Fruit fly (Drosophila melanogaster): ENCODE results near the gene Dci.

The Dci gene

dm6 chr3L:805642-806218 lies 45.4 kb upstream of the Dci start (continued):
- no peak for TF ChIP-seq Bteb2 (GFP tag; optimal IDR thresholded peaks at IDR 0.05)
- TF ChIP-seq CG13123 (GFP tag; optimal IDR thresholded peaks at IDR 0.05) = no peak
- TF ChIP-seq CG3281 (GFP tag; optimal IDR thresholded peaks at IDR 0.05) = peak; percentile 51
- TF ChIP-seq zfh1 (GFP tag; IDR thresholded peaks at IDR 0.05) = peak; percentile 80
- TF ChIP-seq CG31441 (GFP tag; IDR thresholded peaks at IDR 0.05) = peak; percentile 68
- no peak for TF ChIP-seq Myb (GFP tag; optimal IDR thresholded peaks at IDR 0.05)
- TF ChIP-seq gsb-n (tag; optimal IDR thresholded peaks at IDR 0.05) = peak; percentile 48
- TF ChIP-seq rib (GFP tag; IDR thresholded peaks at IDR 0.05) = no peak
- TF ChIP-seq chm (GFP tag; IDR thresholded peaks at IDR 0.05) = 0 out of 2 replicates have a peak, but pooled peaks have one; percentile 26
- TF ChIP-seq CG5245 (GFP tag; optimal IDR thresholded peaks at IDR 0.05) = peak; percentile 43
- peak; percentile 39; the same call in 1 of the 2 replicates for TF ChIP-seq E2f1 (GFP tag; IDR thresholded peaks at IDR 0.05)
- no peak for TF ChIP-seq HLH54F (GFP tag; optimal IDR thresholded peaks at IDR 0.05)
- peak; percentile 68 for TF ChIP-seq CG6689 (GFP tag; IDR thresholded peaks at IDR 0.05)
- TF ChIP-seq ato (GFP tag; IDR thresholded peaks at IDR 0.05; ENCODE audit: partially characterized antibody) = no peak
- TF ChIP-seq CG4424 (GFP tag; optimal IDR thresholded peaks at IDR 0.05) = peak; percentile 71
- peak; percentile 71 for TF ChIP-seq CG9727 (GFP tag; optimal IDR thresholded peaks at IDR 0.05)
- TF ChIP-seq CG34422 (GFP tag; IDR thresholded peaks at IDR 0.05) = peak; percentile 72; the same call in 2 of the 3 replicates
- peak; percentile 83 for TF ChIP-seq ara (GFP tag; IDR thresholded peaks at IDR 0.05)

- no peak for TF ChIP-seq CG10209 (GFP tag; optimal IDR thresholded peaks at IDR 0.05)
- no peak for TF ChIP-seq CG2199 (GFP tag; IDR thresholded peaks at IDR 0.05)
- no peak for TF ChIP-seq Nf-YA (GFP tag; IDR thresholded peaks at IDR 0.05)
- TF ChIP-seq CG3163 (GFP tag; optimal IDR thresholded peaks at IDR 0.05) = no peak
- TF ChIP-seq inv (GFP tag; IDR thresholded peaks at IDR 0.05; ENCODE audit: partially characterized antibody) = no peak
- no peak for TF ChIP-seq Spps (tag; optimal IDR thresholded peaks at IDR 0.05)
- TF ChIP-seq CG5953 (GFP tag; IDR thresholded peaks at IDR 0.05) = no peak
- no peak for TF ChIP-seq grn (GFP tag; optimal IDR thresholded peaks at IDR 0.05)
- no peak for TF ChIP-seq CG7556 (GFP tag; optimal IDR thresholded peaks at IDR 0.05)
- TF ChIP-seq pros (GFP tag; optimal IDR thresholded peaks at IDR 0.05) = no peak
- TF ChIP-seq lilli (GFP tag; optimal IDR thresholded peaks at IDR 0.05) = no peak
- no peak for TF ChIP-seq tio (GFP tag; optimal IDR thresholded peaks at IDR 0.05)
Measured at dm6 chr3L:807456-807855, 43.7 kb upstream of the Dci start.

- no peak for TF ChIP-seq Chrac-16 (GFP tag; optimal IDR thresholded peaks at IDR 0.05)
- TF ChIP-seq CG9215 (GFP tag; IDR thresholded peaks at IDR 0.05) = no peak
- TF ChIP-seq pum (GFP tag; optimal IDR thresholded peaks at IDR 0.05) = no peak
- no peak for TF ChIP-seq ssp (GFP tag; IDR thresholded peaks at IDR 0.05)
- peak; percentile 14 for TF ChIP-seq nerfin-1 (tag; optimal IDR thresholded peaks at IDR 0.05)
- TF ChIP-seq slbo (GFP tag; IDR thresholded peaks at IDR 0.05) = no peak
- TF ChIP-seq dm (GFP tag; optimal IDR thresholded peaks at IDR 0.05) = no peak
- no peak for TF ChIP-seq luna (GFP tag; optimal IDR thresholded peaks at IDR 0.05)
- TF ChIP-seq phol (tag; optimal IDR thresholded peaks at IDR 0.05) = peak; percentile 22
- TF ChIP-seq CG3281 (GFP tag; optimal IDR thresholded peaks at IDR 0.05) = no peak
- TF ChIP-seq grn (GFP tag; optimal IDR thresholded peaks at IDR 0.05) = peak; percentile 28
- TF ChIP-seq pnt (GFP tag; optimal IDR thresholded peaks at IDR 0.05) = no peak
- no peak for TF ChIP-seq CG4854 (GFP tag; optimal IDR thresholded peaks at IDR 0.05)
- no peak for TF ChIP-seq CG7745 (tag; optimal IDR thresholded peaks at IDR 0.05)
- TF ChIP-seq Sox100B (GFP tag; optimal IDR thresholded peaks at IDR 0.05) = no peak
- TF ChIP-seq CG30020 (tag; optimal IDR thresholded peaks at IDR 0.05) = no peak
- no peak for TF ChIP-seq trh (GFP tag; optimal IDR thresholded peaks at IDR 0.05)
- TF ChIP-seq Trl (optimal IDR thresholded peaks at IDR 0.05) = peak; percentile 31 to 56
- no peak for TF ChIP-seq Trl (GFP tag; optimal IDR thresholded peaks at IDR 0.05)
- TF ChIP-seq shn (GFP tag; optimal IDR thresholded peaks at IDR 0.05) = no peak
- TF ChIP-seq zen (tag; optimal IDR thresholded peaks at IDR 0.05) = no peak
Measured at dm6 chr3L:808725-809537, 42.2 kb upstream of the Dci start.

Data from whole organism, embryonic.